Fruit fly (Drosophila melanogaster): Measurements from ENCODE around the gene jp.

The jp gene

DNA sequence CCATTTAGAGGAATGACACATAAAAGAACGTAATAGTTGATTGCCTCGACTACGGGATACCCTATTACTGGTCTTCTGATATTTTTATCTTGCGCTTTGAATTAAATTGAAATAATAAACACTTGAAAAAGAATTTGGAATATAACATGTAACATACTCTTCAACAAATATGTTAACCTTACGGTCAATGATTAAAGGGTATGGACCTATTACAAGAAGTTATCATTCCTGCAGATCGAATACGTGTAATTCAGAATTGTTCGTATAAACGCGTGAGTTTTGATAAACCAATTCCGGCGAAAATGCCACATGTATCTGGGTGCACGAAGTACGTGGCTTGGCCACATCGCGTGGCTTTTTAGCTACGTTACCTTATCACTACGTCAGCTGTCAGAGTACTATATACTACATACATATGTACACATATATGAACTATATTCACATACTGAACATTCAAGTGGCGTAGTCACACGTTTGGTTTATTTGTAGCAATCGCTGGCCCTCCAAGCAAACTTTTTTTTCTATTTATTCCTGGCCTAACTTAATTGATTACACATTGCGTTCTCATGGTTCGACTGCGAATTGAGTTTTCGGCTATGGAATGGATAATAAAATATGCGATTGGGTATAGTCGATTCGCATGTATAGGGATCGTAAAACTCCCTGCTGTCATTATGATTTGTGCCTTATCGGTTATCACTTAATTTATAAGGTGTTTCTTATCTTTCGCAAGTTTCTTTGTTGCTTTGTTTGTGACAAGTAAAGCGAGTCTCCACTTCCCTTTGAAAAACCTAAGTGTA lies 68.2 kb downstream of the jp start (continued):
- peak; percentile 75 for TF ChIP-seq CG2712 (tag; optimal IDR thresholded peaks at IDR 0.05)
- TF ChIP-seq CG4617 (GFP tag; optimal IDR thresholded peaks at IDR 0.05; ENCODE audit: borderline replicate concordance), result no peak
- TF ChIP-seq ftz-f1 (GFP tag; optimal IDR thresholded peaks at IDR 0.05), result no peak
- peak; percentile 52 for TF ChIP-seq gro (GFP tag; optimal IDR thresholded peaks at IDR 0.05)
- peak; percentile 70 for TF ChIP-seq CG31441 (GFP tag; IDR thresholded peaks at IDR 0.05)
- no peak for TF ChIP-seq D (optimal IDR thresholded peaks at IDR 0.05)
- peak; percentile 51 for TF ChIP-seq D (GFP tag; optimal IDR thresholded peaks at IDR 0.05)
- peak; percentile 3 for TF ChIP-seq Antp (GFP tag; optimal IDR thresholded peaks at IDR 0.05)
- peak; percentile 18 for TF ChIP-seq nau (GFP tag; optimal IDR thresholded peaks at IDR 0.05)
- TF ChIP-seq Side (GFP tag; optimal IDR thresholded peaks at IDR 0.05), result peak; percentile 12
- TF ChIP-seq CG4328 (GFP tag; optimal IDR thresholded peaks at IDR 0.05), result no peak
- TF ChIP-seq Bdp1 (GFP tag; optimal IDR thresholded peaks at IDR 0.05), result no peak
- TF ChIP-seq Dbx (GFP tag; IDR thresholded peaks at IDR 0.05), result peak; percentile 31; the same call in 1 of the 3 replicates
- TF ChIP-seq zfh2 (GFP tag; optimal IDR thresholded peaks at IDR 0.05), result peak; percentile 41
- TF ChIP-seq abd-A (tag; optimal IDR thresholded peaks at IDR 0.05), result no peak
- TF ChIP-seq Opbp (GFP tag; IDR thresholded peaks at IDR 0.05; ENCODE audit: partially characterized antibody), result no peak
- peak; percentile 53 for TF ChIP-seq org-1 (GFP tag; optimal IDR thresholded peaks at IDR 0.05)
- peak; percentile 72 for TF ChIP-seq Fer3 (tag; optimal IDR thresholded peaks at IDR 0.05)
- TF ChIP-seq CG7357 (GFP tag; IDR thresholded peaks at IDR 0.05), result 0 out of 3 replicates have a peak, but pooled peaks have one; percentile 29
- TF ChIP-seq CG6683 (GFP tag; optimal IDR thresholded peaks at IDR 0.05), result peak; percentile 42
- peak; percentile 69 for TF ChIP-seq sob (GFP tag; IDR thresholded peaks at IDR 0.05)
- TF ChIP-seq CG11085 (GFP tag; IDR thresholded peaks at IDR 0.05), result no peak
- TF ChIP-seq CG13296 (GFP tag; optimal IDR thresholded peaks at IDR 0.05), result peak; percentile 28
- TF ChIP-seq CG15601 (tag; optimal IDR thresholded peaks at IDR 0.05), result no peak
- TF ChIP-seq inv (GFP tag; IDR thresholded peaks at IDR 0.05; ENCODE audit: partially characterized antibody), result no peak
- no peak for TF ChIP-seq oc (tag; optimal IDR thresholded peaks at IDR 0.05)
- no peak for TF ChIP-seq da (GFP tag; optimal IDR thresholded peaks at IDR 0.05)
- TF ChIP-seq Kr (GFP tag; optimal IDR thresholded peaks at IDR 0.05), result no peak
- no peak for TF ChIP-seq wdn (GFP tag; IDR thresholded peaks at IDR 0.05)
- peak; percentile 56 for TF ChIP-seq en (GFP tag; optimal IDR thresholded peaks at IDR 0.05)
- peak; percentile 20 for TF ChIP-seq scrt (GFP tag; optimal IDR thresholded peaks at IDR 0.05)
- TF ChIP-seq Hr51 (GFP tag; optimal IDR thresholded peaks at IDR 0.05), result peak; percentile 43 to 76
- no peak for TF ChIP-seq C15 (GFP tag; IDR thresholded peaks at IDR 0.05)
- no peak for TF ChIP-seq tll (GFP tag; optimal IDR thresholded peaks at IDR 0.05)
- TF ChIP-seq ab (GFP tag; optimal IDR thresholded peaks at IDR 0.05), result no peak
- no peak for TF ChIP-seq unc-4 (GFP tag; IDR thresholded peaks at IDR 0.05; ENCODE audit: partially characterized antibody)
- TF ChIP-seq az2 (GFP tag; optimal IDR thresholded peaks at IDR 0.05), result peak; percentile 57
- TF ChIP-seq CG15269 (tag; optimal IDR thresholded peaks at IDR 0.05), result peak; percentile 32
- no peak for TF ChIP-seq hkb (optimal IDR thresholded peaks at IDR 0.05)
- peak; percentile 60 for TF ChIP-seq hkb (GFP tag; IDR thresholded peaks at IDR 0.05)
- TF ChIP-seq ind (GFP tag; optimal IDR thresholded peaks at IDR 0.05), result peak; percentile 73
- no peak for TF ChIP-seq CG8478 (optimal IDR thresholded peaks at IDR 0.05)
- peak; percentile 67 for TF ChIP-seq phol (tag; optimal IDR thresholded peaks at IDR 0.05)
- TF ChIP-seq Hmr (GFP tag; optimal IDR thresholded peaks at IDR 0.05), result peak; percentile 40
- no peak for TF ChIP-seq dimm (GFP tag; IDR thresholded peaks at IDR 0.05)
- TF ChIP-seq CG8290 (GFP tag; optimal IDR thresholded peaks at IDR 0.05), result no peak
- peak in 1 of 2 experiments; percentile 72 for TF ChIP-seq CG8290 (tag; optimal IDR thresholded peaks at IDR 0.05)
- TF ChIP-seq cg (GFP tag; optimal IDR thresholded peaks at IDR 0.05), result no peak
- TF ChIP-seq Hey (tag; optimal IDR thresholded peaks at IDR 0.05), result peak; percentile 50
- TF ChIP-seq sd (tag; optimal IDR thresholded peaks at IDR 0.05), result peak; percentile 62

Measured in whole organism, embryonic.